Worm (Caenorhabditis elegans): ENCODE measurements around the gene ZK250.13.
A peak's percentile ranks its signal among the peaks of the same experiment; 100 is the strongest.
"Not testable (repeated sequence)": the region's sequence is repeated elsewhere in the genome, so short reads cannot be mapped to it uniquely, and the experiment has no call there.

ZK250.13 gene

DNA sequence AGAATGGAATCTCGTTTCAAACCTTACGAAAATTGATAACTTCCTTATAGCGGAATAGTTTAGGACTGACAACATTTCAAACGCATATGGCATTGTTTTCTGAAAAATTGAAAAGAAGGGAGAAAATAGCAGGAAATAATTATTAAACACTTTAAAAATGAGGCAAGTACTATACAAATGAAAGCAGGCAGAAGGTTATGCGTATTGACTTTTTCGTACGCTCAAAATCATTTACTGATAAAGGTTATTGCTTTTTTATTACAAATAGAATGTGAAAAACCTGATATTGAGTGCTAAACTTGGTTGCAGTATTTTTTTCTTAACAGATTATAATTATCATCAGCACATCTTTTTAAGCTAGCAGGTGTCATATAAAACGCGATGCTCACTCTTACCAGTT lies at the start of gene ZK250.13:
Gene ZK250.13, minus strand, starts transcription at position 101 of the 400 bp plus-strand sequence.
- no peak for TF ChIP-seq skn-1 (tag; optimal IDR thresholded peaks at IDR 0.05)
- TF ChIP-seq elt-2 (tag; optimal IDR thresholded peaks at IDR 0.05): peak; percentile 65

DNA sequence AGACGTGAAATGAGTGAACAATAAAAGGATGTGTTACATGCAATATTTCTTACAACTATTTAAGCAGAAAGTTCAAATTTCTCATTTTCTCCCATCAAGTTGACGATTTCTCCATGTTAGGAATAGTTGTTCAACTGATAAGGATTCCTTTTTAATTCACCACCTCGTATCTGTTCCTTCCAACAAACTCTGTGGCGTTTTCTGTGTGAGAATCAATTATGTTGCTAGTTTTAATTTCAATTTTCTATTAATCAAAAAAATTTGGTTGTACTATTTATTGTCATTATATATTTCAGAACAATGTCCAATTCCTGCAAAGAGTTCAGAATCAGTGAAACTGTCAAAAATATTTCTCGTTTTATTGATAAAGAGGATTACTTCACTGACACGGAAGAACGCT lies 49.5 kb upstream of the ZK250.13 start, which contains the start of gene math-44:
Gene math-44, plus strand, starts transcription at position 301 of the 400 bp plus-strand sequence.
- TF ChIP-seq sea-2 (GFP tag; optimal IDR thresholded peaks at IDR 0.05): no peak
- TF ChIP-seq unc-39 (tag; optimal IDR thresholded peaks at IDR 0.05): no peak
- TF ChIP-seq lsy-12 (tag; optimal IDR thresholded peaks at IDR 0.05): no peak
- no peak for TF ChIP-seq aly-2 (tag; optimal IDR thresholded peaks at IDR 0.05)
- no peak for TF ChIP-seq elt-3 (tag; optimal IDR thresholded peaks at IDR 0.05)
- TF ChIP-seq daf-12 (tag; optimal IDR thresholded peaks at IDR 0.05): no peak
- TF ChIP-seq elt-2 (tag; optimal IDR thresholded peaks at IDR 0.05): peak; percentile 22

DNA sequence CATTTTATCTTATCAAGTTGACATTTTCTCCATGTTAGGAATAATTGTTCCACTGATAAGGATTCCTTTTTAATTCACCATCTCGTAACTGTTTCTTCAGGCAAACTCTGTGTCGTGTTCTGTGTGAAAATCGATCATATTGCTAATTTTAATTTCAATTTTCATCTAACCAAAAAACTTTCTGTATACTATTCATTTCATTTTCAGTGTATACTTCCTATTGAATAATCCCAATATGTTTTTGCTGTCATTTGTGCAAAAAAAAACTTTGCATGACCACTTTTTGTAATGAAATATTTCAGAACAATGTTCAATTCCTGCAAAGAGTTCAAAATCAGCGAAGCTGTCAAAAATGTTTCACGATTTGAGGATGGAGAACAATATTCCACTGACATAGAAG lies 47.4 kb upstream of the ZK250.13 start, which contains the start of gene Y16E11A.4:
Gene Y16E11A.4, plus strand, starts transcription at position 301 of the 400 bp plus-strand sequence.
- TF ChIP-seq unc-62 (GFP tag; optimal IDR thresholded peaks at IDR 0.05) (no peak), elt-2 (tag; optimal IDR thresholded peaks at IDR 0.05) (peak; percentile 26), egl-5 (tag; optimal IDR thresholded peaks at IDR 0.05) (no peak)

DNA sequence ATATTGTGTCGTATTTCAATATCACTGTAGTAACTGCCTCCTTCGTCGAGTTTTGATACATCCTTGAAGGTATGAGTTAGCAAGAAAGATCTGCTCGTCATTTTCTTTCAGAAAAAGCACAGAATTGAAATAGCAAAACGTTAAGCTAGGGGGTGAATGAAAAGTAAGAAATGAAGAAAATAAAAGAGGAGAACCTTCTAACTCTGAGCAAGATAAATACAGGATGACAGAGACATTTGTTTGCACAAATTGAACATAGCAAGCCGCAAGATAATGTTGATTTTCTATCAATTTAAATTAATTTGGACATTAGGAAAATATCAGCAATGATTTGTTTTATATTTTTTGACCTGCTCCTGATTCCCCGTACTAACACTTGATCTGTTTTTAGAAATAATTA lies 16.0 kb upstream of the ZK250.13 start, which contains the start of gene math-49:
Gene math-49, minus strand, starts transcription at position 101 of the 400 bp plus-strand sequence.
- not testable (repeated sequence) for TF ChIP-seq nhr-67, lin-15B, lsy-12 (tag; optimal IDR thresholded peaks at IDR 0.05)

DNA sequence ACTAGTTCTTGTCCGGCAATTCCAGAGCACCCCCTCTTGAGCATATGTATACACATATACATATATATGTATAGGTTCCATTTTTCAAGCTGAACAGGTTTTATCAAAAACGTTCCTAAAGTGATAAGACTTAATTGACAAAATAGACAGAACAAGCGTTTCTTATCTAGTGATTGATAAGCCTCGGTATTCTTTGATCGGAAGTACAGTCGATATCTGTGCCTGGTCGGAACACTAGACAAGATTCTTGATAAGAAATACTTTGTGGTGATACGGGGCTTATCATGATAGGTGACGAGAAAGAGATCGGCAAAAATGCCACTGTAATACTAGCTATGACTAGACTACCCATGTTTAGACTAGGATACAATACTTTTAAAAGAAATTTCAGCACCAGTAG lies 9.6 kb upstream of the ZK250.13 start:
- no peak for TF ChIP-seq fkh-2 (tag; optimal IDR thresholded peaks at IDR 0.05)
- TF ChIP-seq egl-27 (tag; optimal IDR thresholded peaks at IDR 0.05): no peak
- TF ChIP-seq tbx-2 (tag; optimal IDR thresholded peaks at IDR 0.05): no peak
- no peak for TF ChIP-seq ama-1 (optimal IDR thresholded peaks at IDR 0.05)
- TF ChIP-seq pqm-1 (tag; optimal IDR thresholded peaks at IDR 0.05): peak; percentile 81
- no peak for TF ChIP-seq ceh-28 (tag; optimal IDR thresholded peaks at IDR 0.05)
- TF ChIP-seq ceh-82 (tag; optimal IDR thresholded peaks at IDR 0.05): no peak
- TF ChIP-seq elt-2 (tag; optimal IDR thresholded peaks at IDR 0.05): peak; percentile 99
- no peak for TF ChIP-seq fos-1 (tag; optimal IDR thresholded peaks at IDR 0.05)
- no peak for TF ChIP-seq lin-15B (tag; optimal IDR thresholded peaks at IDR 0.05)
- peak in 1 of 3 experiments; percentile 28 for TF ChIP-seq elt-3 (tag; optimal IDR thresholded peaks at IDR 0.05)
- peak; percentile 68 for TF ChIP-seq jun-1 (tag; optimal IDR thresholded peaks at IDR 0.05)

DNA sequence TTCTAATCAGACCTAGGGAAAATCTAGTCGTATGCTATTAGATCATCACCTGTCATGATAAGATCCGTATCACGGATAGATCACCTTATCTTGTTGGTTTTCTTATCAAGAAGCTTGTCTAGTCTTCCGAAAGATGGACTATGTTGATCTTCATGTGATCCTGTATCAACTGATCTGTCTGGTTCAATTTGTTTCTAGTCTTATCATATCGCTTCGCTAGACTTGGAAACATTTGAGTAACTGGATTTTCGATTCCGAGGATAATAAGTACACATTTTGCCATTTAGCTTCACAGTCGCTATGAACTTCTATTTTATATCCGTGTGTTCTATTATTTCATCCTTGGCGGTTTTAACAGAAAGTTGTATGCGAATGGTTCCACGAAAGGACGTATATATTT lies 8.8 kb upstream of the ZK250.13 start, which contains the start of gene ZK250.2:
Gene ZK250.2, plus strand, starts transcription at position 301 of the 400 bp plus-strand sequence.
- TF ChIP-seq tbx-2 (tag; optimal IDR thresholded peaks at IDR 0.05); nhr-12 (tag; optimal IDR thresholded peaks at IDR 0.05); ama-1 (optimal IDR thresholded peaks at IDR 0.05): not testable (repeated sequence)

DNA sequence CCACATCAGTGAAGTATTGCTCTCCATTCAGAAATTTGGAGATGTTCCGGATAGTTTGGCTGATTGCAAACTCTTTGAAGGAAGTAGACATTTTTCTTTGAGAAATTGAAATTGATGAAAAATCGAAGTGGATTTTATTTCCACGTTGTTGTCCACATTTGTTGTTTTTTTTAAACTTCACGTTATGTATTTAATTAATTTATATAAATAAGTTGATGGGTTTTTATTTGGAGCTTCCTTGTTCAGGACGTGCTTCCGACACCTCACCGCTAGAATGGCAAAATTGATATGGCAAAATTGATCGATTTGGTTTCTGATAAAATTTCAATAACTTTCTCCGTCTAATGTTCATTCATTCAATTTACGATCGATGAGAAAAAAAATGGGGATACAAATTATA lies 6.9 kb upstream of the ZK250.13 start, which contains the start of gene math-48:
Gene math-48, minus strand, starts transcription at position 101 of the 400 bp plus-strand sequence.
- TF ChIP-seq unc-62 (GFP tag; optimal IDR thresholded peaks at IDR 0.05) (no peak), elt-2 (tag; optimal IDR thresholded peaks at IDR 0.05) (no peak), egl-5 (tag; optimal IDR thresholded peaks at IDR 0.05) (no peak), nhr-11 (tag; optimal IDR thresholded peaks at IDR 0.05) (no peak), aly-2 (tag; optimal IDR thresholded peaks at IDR 0.05) (no peak), nhr-25 (tag; optimal IDR thresholded peaks at IDR 0.05) (no peak), skn-1 (tag; optimal IDR thresholded peaks at IDR 0.05) (no peak)

DNA sequence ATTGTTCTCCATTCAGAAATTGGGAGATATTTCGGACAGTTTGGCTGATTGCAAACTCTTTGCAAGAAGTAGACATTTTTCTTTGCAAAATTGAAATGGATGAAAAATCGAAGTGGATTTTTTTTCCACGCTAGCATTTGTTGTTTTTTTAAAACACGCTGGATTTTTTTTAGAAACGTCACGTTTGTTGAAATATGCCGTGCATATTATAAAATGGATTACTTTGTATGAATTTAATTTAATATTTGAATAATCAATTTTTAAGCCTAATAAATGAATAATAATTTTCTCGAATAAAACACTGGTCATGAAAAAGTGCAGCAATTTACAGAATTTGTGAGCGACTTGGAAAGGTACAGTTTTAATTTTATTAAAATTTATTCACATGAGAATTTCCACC lies 5.5 kb upstream of the ZK250.13 start, which contains the start of gene ZK250.14:
Gene ZK250.14, minus strand, starts transcription at position 101 of the 400 bp plus-strand sequence.
- no peak for TF ChIP-seq lin-15B (tag; optimal IDR thresholded peaks at IDR 0.05)

DNA sequence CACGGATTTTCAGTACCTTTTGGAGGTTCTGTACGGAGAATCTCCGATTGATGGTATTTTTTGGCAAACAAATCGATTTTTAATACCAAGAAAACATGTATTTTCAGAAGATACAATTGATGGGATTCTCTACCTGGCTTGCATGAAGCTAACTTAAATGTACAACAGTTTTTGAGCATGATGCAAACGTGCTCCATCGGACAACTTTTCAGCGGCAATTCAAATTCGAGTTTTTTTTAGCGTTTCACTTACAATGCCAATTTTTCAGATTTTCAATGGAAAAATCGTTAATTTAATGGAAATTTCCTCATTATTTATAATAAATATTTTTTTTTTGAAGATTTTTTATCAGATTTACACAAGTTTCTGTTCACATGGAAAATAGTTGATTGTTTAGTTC lies 11.0 kb downstream of the ZK250.13 start:
- TF ChIP-seq fkh-2 (tag; optimal IDR thresholded peaks at IDR 0.05) (no peak), tbx-2 (tag; optimal IDR thresholded peaks at IDR 0.05) (no peak), ceh-82 (tag; optimal IDR thresholded peaks at IDR 0.05) (no peak), nfya-1 (tag; optimal IDR thresholded peaks at IDR 0.05; ENCODE audit: insufficient read depth) (no peak), unc-39 (tag; optimal IDR thresholded peaks at IDR 0.05) (no peak), jun-1 (tag; optimal IDR thresholded peaks at IDR 0.05) (no peak), nhr-28 (tag; optimal IDR thresholded peaks at IDR 0.05) (no peak), ceh-28 (tag; optimal IDR thresholded peaks at IDR 0.05) (no peak), nhr-25 (tag; optimal IDR thresholded peaks at IDR 0.05) (no peak), elt-3 (tag; optimal IDR thresholded peaks at IDR 0.05) (no peak), nhr-43 (tag; optimal IDR thresholded peaks at IDR 0.05; ENCODE audit: poor library complexity, severe bottlenecking) (no peak), ama-1 (optimal IDR thresholded peaks at IDR 0.05) (no peak), nhr-76 (tag; optimal IDR thresholded peaks at IDR 0.05) (no peak), nhr-237 (tag; optimal IDR thresholded peaks at IDR 0.05) (no peak), nhr-11 (tag; optimal IDR thresholded peaks at IDR 0.05) (no peak)
